Fruit fly (Drosophila melanogaster): Measurements from ENCODE around the gene dec.

Gene dec

dm6 chrX:7892539-7892899 is 19.5 kb upstream of the dec start:
- TF ChIP-seq CG1620 (GFP tag; optimal IDR thresholded peaks at IDR 0.05) (peak; percentile 17), CG7101 (tag; optimal IDR thresholded peaks at IDR 0.05) (peak; percentile 17), bab1 (GFP tag; optimal IDR thresholded peaks at IDR 0.05) (peak; percentile 18), cic (GFP tag; optimal IDR thresholded peaks at IDR 0.05) (no peak)

DNA sequence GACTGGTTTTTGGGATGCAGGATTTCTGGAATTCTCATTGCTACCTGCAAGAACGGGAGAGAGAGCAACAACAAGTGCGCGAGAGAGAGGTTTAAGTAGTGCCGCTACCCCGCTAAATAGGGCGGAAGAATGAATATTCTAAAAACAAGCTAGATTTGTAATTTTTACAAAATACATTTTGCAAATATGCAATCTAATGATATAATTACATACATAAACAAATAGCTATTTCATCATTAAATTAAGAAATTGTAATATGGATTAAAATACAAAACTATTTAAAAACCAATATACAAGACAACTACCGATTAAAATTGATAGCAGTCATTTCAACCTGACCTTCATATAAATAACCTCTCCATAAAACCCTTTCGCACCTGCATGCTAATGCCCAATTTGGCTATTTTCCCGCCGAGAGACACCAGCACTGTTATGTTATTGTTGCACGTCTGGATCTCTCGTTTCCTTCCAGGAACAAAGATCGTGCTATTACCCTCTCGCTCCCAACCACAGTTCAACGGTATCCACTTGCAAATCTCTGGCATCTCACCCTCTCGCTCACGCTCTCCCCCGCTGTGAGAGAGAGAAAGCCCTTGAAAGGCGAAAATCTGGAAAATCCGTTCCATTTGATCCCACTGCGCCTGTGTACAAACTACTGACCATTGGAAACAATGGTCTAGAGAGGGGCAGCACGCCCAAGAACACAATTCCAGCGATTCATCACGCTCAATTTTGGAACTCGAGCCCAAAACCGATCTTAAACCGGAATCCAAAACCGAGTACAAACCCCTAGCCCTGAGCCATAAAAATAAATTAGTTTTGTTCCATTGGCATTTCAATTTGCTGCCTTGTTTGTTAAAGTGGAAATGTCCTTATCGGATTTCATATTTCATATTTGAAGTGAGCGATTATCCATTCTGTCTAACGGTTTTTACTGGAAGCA is 18.8 kb upstream of the dec start, which contains the start of gene Nek2:
TSS of gene Nek2 (minus strand) at position 51 of the 943 bp plus-strand sequence.
- TF ChIP-seq tj (GFP tag; optimal IDR thresholded peaks at IDR 0.05) (no peak), pad (GFP tag; optimal IDR thresholded peaks at IDR 0.05) (peak; percentile 93), bab1 (GFP tag; optimal IDR thresholded peaks at IDR 0.05) (peak; percentile 34), ovo (GFP tag; optimal IDR thresholded peaks at IDR 0.05) (peak; percentile 42), Mnt (GFP tag; optimal IDR thresholded peaks at IDR 0.05) (no peak)

- TF ChIP-seq CG11617 (GFP tag; optimal IDR thresholded peaks at IDR 0.05): peak; percentile 69
- TF ChIP-seq kay (GFP tag; ENCODE audit: borderline replicate concordance): no peak
- TF ChIP-seq cic (GFP tag; optimal IDR thresholded peaks at IDR 0.05): peak; percentile 5
- no peak for TF ChIP-seq cnc (optimal IDR thresholded peaks at IDR 0.05)
- TF ChIP-seq CG14711 (tag; optimal IDR thresholded peaks at IDR 0.05): peak; percentile 85
- peak; percentile 63 for TF ChIP-seq pad (GFP tag; optimal IDR thresholded peaks at IDR 0.05)
- TF ChIP-seq CG12768 (GFP tag; optimal IDR thresholded peaks at IDR 0.05): peak; percentile 60
- peak; percentile 84 for TF ChIP-seq CG7101 (tag; optimal IDR thresholded peaks at IDR 0.05)
- TF ChIP-seq Mnt (GFP tag; optimal IDR thresholded peaks at IDR 0.05): peak; percentile 66
- peak; percentile 52 for TF ChIP-seq toe (GFP tag; optimal IDR thresholded peaks at IDR 0.05)
- TF ChIP-seq CG1620 (GFP tag; optimal IDR thresholded peaks at IDR 0.05): peak; percentile 59
- TF ChIP-seq Hr96 (GFP tag; optimal IDR thresholded peaks at IDR 0.05): peak; percentile 66
- peak; percentile 92 for TF ChIP-seq bab1 (GFP tag; optimal IDR thresholded peaks at IDR 0.05)
- TF ChIP-seq CG5204 (GFP tag; optimal IDR thresholded peaks at IDR 0.05): peak; percentile 44
- TF ChIP-seq CG33017 (tag; optimal IDR thresholded peaks at IDR 0.05): peak; percentile 35
- peak; percentile 36 for TF ChIP-seq ovo (GFP tag; optimal IDR thresholded peaks at IDR 0.05)
- peak; percentile 73 for TF ChIP-seq Crg-1 (GFP tag; optimal IDR thresholded peaks at IDR 0.05)
- TF ChIP-seq Clk (GFP tag; optimal IDR thresholded peaks at IDR 0.05): no peak
- TF ChIP-seq tj (GFP tag; optimal IDR thresholded peaks at IDR 0.05): peak; percentile 32
- peak; percentile 38 for TF ChIP-seq CG7045 (GFP tag; optimal IDR thresholded peaks at IDR 0.05)
These were observed 15.5 kb upstream of the dec start, which contains the start of gene Acat1 for dm6 chrX:7888386-7889024. Gene Acat1 (minus strand): TSS chrX:7888785.

- TF ChIP-seq CG12768 (GFP tag; optimal IDR thresholded peaks at IDR 0.05) (no peak), cnc (optimal IDR thresholded peaks at IDR 0.05) (no peak)
These were observed 11.3 kb upstream of the dec start, which contains the start of gene Ir7g for dm6 chrX:7884360-7884759. Gene Ir7g (plus strand): TSS chrX:7884660.

- TF ChIP-seq CG1620 (GFP tag; optimal IDR thresholded peaks at IDR 0.05): no peak
- no peak for TF ChIP-seq ovo (GFP tag; optimal IDR thresholded peaks at IDR 0.05)
- TF ChIP-seq cnc (optimal IDR thresholded peaks at IDR 0.05): no peak
- no peak for TF ChIP-seq Mnt (GFP tag; optimal IDR thresholded peaks at IDR 0.05)
- no peak for TF ChIP-seq CG7045 (GFP tag; optimal IDR thresholded peaks at IDR 0.05)
These were observed 10.9 kb upstream of the dec start, which contains the start of gene Ir7f for dm6 chrX:7883926-7884325. Gene Ir7f (minus strand): TSS chrX:7884026.

DNA sequence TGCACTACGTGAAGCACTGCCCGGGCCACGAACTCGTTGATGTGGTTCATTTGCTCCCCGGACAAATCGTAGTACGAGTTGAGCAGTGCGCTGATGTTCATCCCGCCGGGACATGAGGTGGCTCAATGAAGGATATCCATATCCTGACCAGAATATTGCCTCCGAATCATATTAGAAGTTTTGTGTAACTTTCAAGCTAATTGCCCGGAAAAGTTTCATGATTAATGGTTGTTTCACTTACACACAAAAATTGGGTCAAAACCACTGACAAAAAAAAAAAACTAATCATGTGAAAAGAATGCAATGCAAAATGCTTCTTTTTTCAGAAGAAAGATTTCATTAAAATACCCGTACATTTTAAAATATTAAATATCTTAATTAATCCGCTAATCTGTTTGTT is 8.6 kb upstream of the dec start, which contains the start of gene Ir7e:
TSS of gene Ir7e (minus strand) at position 101 of the 400 bp plus-strand sequence.
- TF ChIP-seq cic (GFP tag; optimal IDR thresholded peaks at IDR 0.05): no peak
- no peak for TF ChIP-seq Crg-1 (GFP tag; optimal IDR thresholded peaks at IDR 0.05)
- no peak for TF ChIP-seq pad (GFP tag; optimal IDR thresholded peaks at IDR 0.05)
- TF ChIP-seq CG12768 (GFP tag; optimal IDR thresholded peaks at IDR 0.05): no peak
- TF ChIP-seq CG7045 (GFP tag; optimal IDR thresholded peaks at IDR 0.05): no peak
- TF ChIP-seq CG33017 (tag; optimal IDR thresholded peaks at IDR 0.05): no peak
- no peak for TF ChIP-seq cnc (optimal IDR thresholded peaks at IDR 0.05)
- TF ChIP-seq ovo (GFP tag; optimal IDR thresholded peaks at IDR 0.05): no peak
- no peak for TF ChIP-seq Hr96 (GFP tag; optimal IDR thresholded peaks at IDR 0.05)
- TF ChIP-seq tj (GFP tag; optimal IDR thresholded peaks at IDR 0.05): no peak
- no peak for TF ChIP-seq CG5204 (GFP tag; optimal IDR thresholded peaks at IDR 0.05)
- no peak for TF ChIP-seq Mnt (GFP tag; optimal IDR thresholded peaks at IDR 0.05)
- no peak for TF ChIP-seq kay (GFP tag; ENCODE audit: borderline replicate concordance)
- TF ChIP-seq CG14711 (tag; optimal IDR thresholded peaks at IDR 0.05): no peak
- TF ChIP-seq CG11617 (GFP tag; optimal IDR thresholded peaks at IDR 0.05): no peak
- TF ChIP-seq toe (GFP tag; optimal IDR thresholded peaks at IDR 0.05): no peak
- TF ChIP-seq CG7101 (tag; optimal IDR thresholded peaks at IDR 0.05): no peak
- TF ChIP-seq CG1620 (GFP tag; optimal IDR thresholded peaks at IDR 0.05): no peak
- no peak for TF ChIP-seq bab1 (GFP tag; optimal IDR thresholded peaks at IDR 0.05)
- TF ChIP-seq Clk (GFP tag; optimal IDR thresholded peaks at IDR 0.05): no peak

All from whole organism, adult.